Worm (Caenorhabditis elegans): Measurements from ENCODE around the gene srx-7.

DNA sequence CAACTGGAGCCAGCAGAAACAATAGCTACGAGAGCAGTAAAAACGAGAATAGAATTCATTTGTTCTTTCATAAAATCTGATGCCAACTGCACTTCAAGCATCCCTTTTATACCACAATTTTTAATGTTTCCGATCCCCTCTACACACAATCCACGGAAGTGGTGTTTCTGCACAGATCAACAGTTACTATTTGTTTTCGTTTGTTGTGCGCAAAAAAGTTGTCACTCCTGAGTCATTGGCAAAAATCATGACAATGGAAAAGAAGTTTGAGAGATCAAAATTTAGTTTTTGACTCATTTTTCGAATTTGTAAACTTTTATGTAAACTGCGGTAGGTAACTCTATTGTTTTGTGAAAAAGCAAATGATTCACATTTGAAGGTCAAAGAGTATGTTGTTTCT is 44.1 kb downstream of the srx-7 start, which contains the start of gene srlf-37:
- no peak for TF ChIP-seq pes-1 (GFP tag; IDR thresholded peaks at IDR 0.05)
- TF ChIP-seq F13C5.2 (tag; optimal IDR thresholded peaks at IDR 0.05), result no peak
- TF ChIP-seq ama-1 (optimal IDR thresholded peaks at IDR 0.05), result no peak
- TF ChIP-seq hmg-4 (GFP tag; optimal IDR thresholded peaks at IDR 0.05), result no peak
- TF ChIP-seq B0310.2 (tag; optimal IDR thresholded peaks at IDR 0.05), result no peak
- TF ChIP-seq tra-4 (tag; optimal IDR thresholded peaks at IDR 0.05), result no peak
- no peak for TF ChIP-seq sea-1 (GFP tag; conservative IDR thresholded peaks at IDR 0.05)
